Worm (Caenorhabditis elegans): Measurements from ENCODE around the gene srv-19.

- TF ChIP-seq med-1 (GFP tag; optimal IDR thresholded peaks at IDR 0.05; ENCODE audit: insufficient read depth) (no peak), klf-2 (GFP tag; conservative IDR thresholded peaks at IDR 0.05) (no peak), T22C8.4 (GFP tag; IDR thresholded peaks at IDR 0.05) (no peak), ztf-29 (GFP tag; IDR thresholded peaks at IDR 0.05) (no peak), flt-1 (GFP tag; IDR thresholded peaks at IDR 0.05) (no peak), ztf-23 (GFP tag; IDR thresholded peaks at IDR 0.05) (no peak), ref-1 (GFP tag; conservative IDR thresholded peaks at IDR 0.05) (no peak), cog-1 (tag; optimal IDR thresholded peaks at IDR 0.05) (no peak)
Observed at ce11 chrIV:5855608-5856007, 18.1 kb downstream of the srv-19 start.

Measured in whole organism, midembryonic.